Worm (Caenorhabditis elegans) whole organism, L1 larva: ENCODE measurements around the gene etc-1.

Experiments used
- ama-1 ChIP-seq: fragments of 150-350 bp; optimal IDR thresholded peaks from 2 replicates; lab custom pipeline; 2014
- elt-3 ChIP-seq, 6 experiments: fragments of 150-350 bp in 1 of 6; sonication (generic microtip); optimal IDR thresholded peaks; 2 replicates each; lab custom pipeline; 2017 to 2018; ENCODE audit warnings: missing biosample characterization in 6 of 6, missing genetic modification characterization in 6 of 6, inconsistent platforms in 1 of 6
- ets-5 ChIP-seq: fragments of 200-800 bp; sonication (Bioruptor generic); IDR thresholded peaks from 2 replicates; pipeline ENCODE4 v1.3.6; 2022; ENCODE audit warnings: missing genetic modification characterization, missing compliant biosample characterization
- lin-35 ChIP-seq, 2 experiments: fragments of 150-350 bp; optimal IDR thresholded peaks; 2 replicates each; lab custom pipeline; 2014; ENCODE audit warnings: missing biosample characterization in 2 of 2, missing genetic modification characterization in 2 of 2, missing genetic modification reagents in 2 of 2
- nhr-11 ChIP-seq: fragments of 150-350 bp; optimal IDR thresholded peaks from 2 replicates; lab custom pipeline; 2014; ENCODE audit warnings: missing biosample characterization, missing genetic modification characterization
- nhr-77 ChIP-seq: fragments of 150-350 bp; optimal IDR thresholded peaks from 2 replicates; lab custom pipeline; 2014; ENCODE audit warnings: missing biosample characterization, missing genetic modification characterization
- unc-130 ChIP-seq: fragments of 150-350 bp; optimal IDR thresholded peaks from 2 replicates; lab custom pipeline; 2017; ENCODE audit warnings: missing biosample characterization, missing genetic modification characterization, inconsistent platforms
- unc-62 ChIP-seq: fragments of 150-350 bp; optimal IDR thresholded peaks from 2 replicates; lab custom pipeline; 2014; ENCODE audit warnings: missing biosample characterization, missing genetic modification reagents, missing genetic modification characterization

- TF ChIP-seq unc-130 (tag; lab: Kevin White, UChicago) (no peak), ets-5 (no peak), elt-3 (tag; optimal IDR thresholded peaks at IDR 0.05; lab: Kevin White, UChicago) (no peak), unc-62 (GFP tag; lab: Kevin White, UChicago) (no peak), ama-1 (lab: Kevin White, UChicago) (no peak), lin-35 (GFP tag; optimal IDR thresholded peaks at IDR 0.05; lab: Kevin White, UChicago) (no peak), nhr-11 (tag; lab: Kevin White, UChicago) (no peak), nhr-77 (no peak)
Observed at ce11 chrII:8703729-8704128, 39.1 kb downstream of the etc-1 start, which contains the start of gene ceh-7.
